In genomic region chr3R:6426173-6426899, dm6 we compare ENCODE assay signal across 1 fruit fly cellular context.
TF ChIP-seq lines count a peak whose summit lies in the region.

No protein-coding gene starts in this region.

TF ChIP-seq in whole organism, embryonic, 481 proteins besides CTCF, POLR2A, EP300 and RAD21 (continued from another document):
- TF ChIP-seq Sry-δ (GFP tag; optimal IDR thresholded peaks at IDR 0.05; lab: Kevin White, UChicago) (no peak), ERR (GFP tag; optimal IDR thresholded peaks at IDR 0.05; lab: Kevin White, UChicago) (no peak), Sox102F (GFP tag; optimal IDR thresholded peaks at IDR 0.05; lab: Kevin White, UChicago) (no peak), unpg (GFP tag; optimal IDR thresholded peaks at IDR 0.05; lab: Kevin White, UChicago) (no peak), ham (GFP tag; IDR thresholded peaks at IDR 0.05; lab: Robert Waterston, UW) (no peak), CG11247 (GFP tag; IDR thresholded peaks at IDR 0.05; lab: Robert Waterston, UW) (peak; percentile 25; the same call in 1 of the 2 replicates), MESR4 (GFP tag; optimal IDR thresholded peaks at IDR 0.05; lab: Kevin White, UChicago) (no peak), gsb-n (tag; optimal IDR thresholded peaks at IDR 0.05; lab: Kevin White, UChicago) (no peak), sd (tag; optimal IDR thresholded peaks at IDR 0.05; lab: Kevin White, UChicago) (peak; percentile 95), tio (GFP tag; optimal IDR thresholded peaks at IDR 0.05; lab: Kevin White, UChicago) (no peak), ranshi (GFP tag; IDR thresholded peaks at IDR 0.05; lab: Robert Waterston, UW) (no peak; the same call in 1 of the 2 replicates), HHEX (GFP tag; optimal IDR thresholded peaks at IDR 0.05; lab: Kevin White, UChicago) (no peak), CG17802 (tag; optimal IDR thresholded peaks at IDR 0.05; lab: Kevin White, UChicago) (no peak), CkIIα-i1 (GFP tag; IDR thresholded peaks at IDR 0.05; lab: Robert Waterston, UW) (no peak), dpn (GFP tag; optimal IDR thresholded peaks at IDR 0.05; lab: Kevin White, UChicago) (no peak), Vsx1 (GFP tag; optimal IDR thresholded peaks at IDR 0.05; lab: Kevin White, UChicago) (no peak), CG18011 (GFP tag; optimal IDR thresholded peaks at IDR 0.05; lab: Kevin White, UChicago) (no peak), p53 (GFP tag; optimal IDR thresholded peaks at IDR 0.05; lab: Kevin White, UChicago) (no peak), CG6765 (GFP tag; optimal IDR thresholded peaks at IDR 0.05; lab: Kevin White, UChicago) (no peak), mam (GFP tag; optimal IDR thresholded peaks at IDR 0.05; lab: Kevin White, UChicago) (no peak), sqz (GFP tag; optimal IDR thresholded peaks at IDR 0.05; lab: Kevin White, UChicago) (peak; percentile 11), nmo (GFP tag; optimal IDR thresholded peaks at IDR 0.05; lab: Kevin White, UChicago) (no peak), ind (GFP tag; optimal IDR thresholded peaks at IDR 0.05; lab: Kevin White, UChicago) (no peak), chif (GFP tag; optimal IDR thresholded peaks at IDR 0.05; lab: Kevin White, UChicago) (no peak), CG3995 (GFP tag; optimal IDR thresholded peaks at IDR 0.05; lab: Kevin White, UChicago) (no peak), CG6791 (GFP tag; IDR thresholded peaks at IDR 0.05; lab: Robert Waterston, UW; ENCODE audit: partially characterized antibody) (no peak), HmgZ (tag; optimal IDR thresholded peaks at IDR 0.05; lab: Kevin White, UChicago) (no peak), peb (GFP tag; IDR thresholded peaks at IDR 0.05; lab: Robert Waterston, UW) (no peak), CG10321 (GFP tag; IDR thresholded peaks at IDR 0.05; lab: Robert Waterston, UW) (no peak), lmd (GFP tag; IDR thresholded peaks at IDR 0.05; lab: Robert Waterston, UW) (no peak), Hr51 (GFP tag; optimal IDR thresholded peaks at IDR 0.05; lab: Kevin White, UChicago) (peak in 1 of 2 experiments; percentile 5), fd3F (GFP tag; optimal IDR thresholded peaks at IDR 0.05; lab: Kevin White, UChicago) (no peak), ems (GFP tag; optimal IDR thresholded peaks at IDR 0.05; lab: Kevin White, UChicago) (no peak), grn (GFP tag; optimal IDR thresholded peaks at IDR 0.05; lab: Kevin White, UChicago) (peak; percentile 85), Bteb2 (GFP tag; optimal IDR thresholded peaks at IDR 0.05; lab: Kevin White, UChicago) (no peak), CG18619 (GFP tag; optimal IDR thresholded peaks at IDR 0.05; lab: Kevin White, UChicago) (no peak), CG4404 (GFP tag; IDR thresholded peaks at IDR 0.05; lab: Robert Waterston, UW) (no peak), Lim3 (GFP tag; IDR thresholded peaks at IDR 0.05; lab: Robert Waterston, UW) (no peak), caup (GFP tag; optimal IDR thresholded peaks at IDR 0.05; lab: Kevin White, UChicago; ENCODE audit: severe bottlenecking) (no peak), CG17568 (GFP tag; optimal IDR thresholded peaks at IDR 0.05; lab: Kevin White, UChicago) (peak; percentile 43), CG16779 (GFP tag; IDR thresholded peaks at IDR 0.05; lab: Robert Waterston, UW) (no peak), zen2 (GFP tag; IDR thresholded peaks at IDR 0.05; lab: Robert Waterston, UW; ENCODE audit: partially characterized antibody) (no peak), Poxn (GFP tag; IDR thresholded peaks at IDR 0.05; lab: Robert Waterston, UW) (no peak), dmrt11E (tag; optimal IDR thresholded peaks at IDR 0.05; lab: Kevin White, UChicago) (no peak), exex (tag; optimal IDR thresholded peaks at IDR 0.05; lab: Kevin White, UChicago) (no peak), Taf1 (GFP tag; IDR thresholded peaks at IDR 0.05; lab: Robert Waterston, UW) (no peak), lbe (GFP tag; optimal IDR thresholded peaks at IDR 0.05; lab: Kevin White, UChicago) (no peak), CG8290 (GFP tag; optimal IDR thresholded peaks at IDR 0.05; lab: Kevin White, UChicago) (no peak), CG8290 (tag; optimal IDR thresholded peaks at IDR 0.05; lab: Kevin White, UChicago) (no peak)
